Worm (Caenorhabditis elegans) whole organism, L4 larva: ENCODE measurements around the gene F22E12.3.

ENCODE experiments used
- F26F4.8 ChIP-seq: fragments of 200-800 bp; sonication (Bioruptor generic); conservative IDR thresholded peaks from 2 replicates; pipeline ENCODE4 v1.3.6; 2022; ENCODE audit warnings: missing genetic modification characterization, missing compliant biosample characterization
- F44E2.7 ChIP-seq: fragments of 200-800 bp; sonication (Bioruptor generic); IDR thresholded peaks from 2 replicates; pipeline ENCODE4 v2.1.2; 2022; ENCODE audit warnings: missing genetic modification characterization, missing compliant biosample characterization
- Y105C5A.15 ChIP-seq: fragments of 200-800 bp; sonication (Bioruptor generic); IDR thresholded peaks from 2 replicates; pipeline ENCODE4 v1.3.6; 2022; ENCODE audit warnings: missing genetic modification characterization, missing compliant biosample characterization
- ZK546.5 ChIP-seq, 2 experiments: sonication (generic microtip); optimal IDR thresholded peaks; 2 replicates each; lab custom pipeline; 2017; ENCODE audit warnings: missing biosample characterization in 2 of 2, missing genetic modification characterization in 2 of 2
- aly-2 ChIP-seq: sonication (generic microtip); optimal IDR thresholded peaks from 2 replicates; lab custom pipeline; 2018; ENCODE audit warnings: missing biosample characterization, missing genetic modification characterization
- ama-1 ChIP-seq: fragments of 150-350 bp; optimal IDR thresholded peaks from 2 replicates; lab custom pipeline; 2014; ENCODE audit warnings: inconsistent platforms, mixed read lengths
- attf-4 ChIP-seq: sonication (generic microtip); optimal IDR thresholded peaks from 3 replicates; lab custom pipeline; 2017; ENCODE audit warnings: missing biosample characterization, missing genetic modification characterization
- ctbp-1 ChIP-seq: fragments of 200-800 bp; sonication (Bioruptor generic); IDR thresholded peaks from 2 replicates; pipeline ENCODE4 v1.3.6; 2022; ENCODE audit warnings: missing genetic modification reagents, missing genetic modification characterization, missing compliant biosample characterization
- dmd-6 ChIP-seq: fragments of 200-800 bp; sonication (Bioruptor generic); IDR thresholded peaks from 2 replicates; pipeline ENCODE4 v1.3.6; 2022; ENCODE audit warnings: missing genetic modification reagents, missing genetic modification characterization, missing compliant biosample characterization
- dmd-8 ChIP-seq: fragments of 200-800 bp; sonication (Bioruptor generic); IDR thresholded peaks from 2 replicates; pipeline ENCODE4 v1.3.6; 2022; ENCODE audit warnings: missing genetic modification characterization, missing compliant biosample characterization
- egl-27 ChIP-seq: sonication (generic microtip); optimal IDR thresholded peaks from 3 replicates; lab custom pipeline; 2017; ENCODE audit warnings: missing biosample characterization, missing genetic modification reagents, missing genetic modification characterization
- egl-43 ChIP-seq: fragments of 200-800 bp; sonication (Bioruptor generic); IDR thresholded peaks from 2 replicates; pipeline ENCODE4 v1.3.6; 2022; ENCODE audit warnings: missing genetic modification reagents, missing genetic modification characterization, missing compliant biosample characterization
- fkh-10 ChIP-seq: fragments of 150-350 bp; optimal IDR thresholded peaks from 2 replicates; lab custom pipeline; 2014; ENCODE audit warnings: missing biosample characterization, missing genetic modification reagents, missing genetic modification characterization
- hlh-30 ChIP-seq: sonication (generic microtip); optimal IDR thresholded peaks from 2 replicates; lab custom pipeline; 2017; ENCODE audit warnings: antibody characterized with exemption, mild to moderate bottlenecking, missing genetic modification characterization, missing compliant biosample characterization; ENCODE audit not compliant: insufficient read depth
- hmg-1.1 ChIP-seq: fragments of 200-800 bp; sonication (Bioruptor generic); IDR thresholded peaks from 2 replicates; pipeline ENCODE4 v1.3.6; 2022; ENCODE audit warnings: missing genetic modification reagents, missing genetic modification characterization, missing compliant biosample characterization
- lim-7 ChIP-seq: fragments of 200-800 bp; sonication (Bioruptor generic); IDR thresholded peaks from 2 replicates; pipeline ENCODE4 v1.3.6; 2022; ENCODE audit warnings: missing genetic modification characterization, missing compliant biosample characterization
- lin-1 ChIP-seq: fragments of 200-800 bp; sonication (Bioruptor generic); IDR thresholded peaks from 2 replicates; pipeline ENCODE4 v1.3.6; 2022; ENCODE audit warnings: missing genetic modification reagents, missing genetic modification characterization, missing compliant biosample characterization
- lin-29 ChIP-seq: fragments of 200-800 bp; sonication (Bioruptor generic); IDR thresholded peaks from 2 replicates; pipeline ENCODE4 v1.3.6; 2022; ENCODE audit warnings: missing genetic modification reagents, missing genetic modification characterization, missing compliant biosample characterization
- lsy-2 ChIP-seq, 2 experiments: fragments of 150-350 bp in 1 of 2; sonication (generic microtip) in 1 of 2; optimal IDR thresholded peaks; 2 replicates each; lab custom pipeline; 2014 to 2017; ENCODE audit warnings: missing biosample characterization in 2 of 2, missing genetic modification characterization in 2 of 2
- madf-5 ChIP-seq, 2 experiments: fragments of 200-800 bp; sonication (Bioruptor generic); IDR thresholded peaks; 2 replicates each; pipeline ENCODE4 v1.3.6; 2022; ENCODE audit warnings: missing compliant biosample characterization in 2 of 2, missing genetic modification characterization in 2 of 2
- mes-2 ChIP-seq: sonication (generic microtip); optimal IDR thresholded peaks from 2 replicates; lab custom pipeline; 2016; ENCODE audit warnings: missing genotype, mild to moderate bottlenecking, missing genetic modification characterization, missing compliant biosample characterization; ENCODE audit not compliant: poor library complexity, severe bottlenecking
- mxl-2 ChIP-seq: fragments of 200-800 bp; sonication (Bioruptor generic); conservative IDR thresholded peaks from 2 replicates; pipeline ENCODE4 v1.3.6; 2022; ENCODE audit warnings: missing genetic modification reagents, missing genetic modification characterization, missing compliant biosample characterization
- nhr-10 ChIP-seq: fragments of 150-350 bp; optimal IDR thresholded peaks from 2 replicates; lab custom pipeline; 2014; ENCODE audit warnings: missing biosample characterization, missing genetic modification characterization
- nhr-237 ChIP-seq: sonication (generic microtip); optimal IDR thresholded peaks from 2 replicates; lab custom pipeline; 2017; ENCODE audit warnings: missing biosample characterization, missing genetic modification characterization
- nhr-25 ChIP-seq: sonication (generic microtip); optimal IDR thresholded peaks from 2 replicates; lab custom pipeline; 2017; ENCODE audit warnings: missing genetic modification characterization, mild to moderate bottlenecking, missing compliant biosample characterization, antibody characterized with exemption, moderate library complexity, borderline replicate concordance; ENCODE audit not compliant: insufficient read depth
- nhr-41 ChIP-seq: fragments of 200-800 bp; sonication (Bioruptor generic); IDR thresholded peaks from 2 replicates; pipeline ENCODE4 v1.3.6; 2022; ENCODE audit warnings: missing genetic modification reagents, missing genetic modification characterization, missing compliant biosample characterization
- nhr-42 ChIP-seq: fragments of 200-800 bp; sonication (Bioruptor generic); IDR thresholded peaks from 2 replicates; pipeline ENCODE4 v1.3.6; 2022; ENCODE audit warnings: missing genetic modification characterization, missing compliant biosample characterization
- nhr-6 ChIP-seq: fragments of 150-350 bp; optimal IDR thresholded peaks from 2 replicates; lab custom pipeline; 2014; ENCODE audit warnings: missing biosample characterization, missing genetic modification characterization
- nhr-77 ChIP-seq: fragments of 150-350 bp; optimal IDR thresholded peaks from 2 replicates; lab custom pipeline; 2014; ENCODE audit warnings: missing biosample characterization, missing genetic modification characterization
- rbr-2 ChIP-seq: sonication (generic microtip); optimal IDR thresholded peaks from 2 replicates; lab custom pipeline; 2016; ENCODE audit warnings: missing genotype, missing genetic modification characterization, missing compliant biosample characterization
- saeg-2 ChIP-seq: fragments of 200-800 bp; sonication (Bioruptor generic); IDR thresholded peaks from 2 replicates; pipeline ENCODE4 v1.3.6; 2022; ENCODE audit warnings: missing genetic modification reagents, missing genetic modification characterization, missing compliant biosample characterization
- sdz-12 ChIP-seq: fragments of 200-800 bp; sonication (Bioruptor generic); optimal IDR thresholded peaks from 2 replicates; lab custom pipeline; 2018; ENCODE audit warnings: mild to moderate bottlenecking, missing genetic modification characterization, missing compliant biosample characterization
- set-16 ChIP-seq: fragments of 200-800 bp; sonication (Bioruptor generic); IDR thresholded peaks from 2 replicates; pipeline ENCODE4 v1.3.6; 2022; ENCODE audit warnings: missing genetic modification reagents, missing genetic modification characterization, missing compliant biosample characterization
- skn-1 ChIP-seq: fragments of 150-350 bp; optimal IDR thresholded peaks from 2 replicates; lab custom pipeline; 2014; ENCODE audit warnings: missing biosample characterization, missing genetic modification characterization
- snpc-4 ChIP-seq: fragments of 150-350 bp; optimal IDR thresholded peaks from 2 replicates; lab custom pipeline; 2014; ENCODE audit warnings: missing biosample characterization, missing genetic modification characterization
- spr-1 ChIP-seq: sonication (generic microtip); optimal IDR thresholded peaks from 2 replicates; lab custom pipeline; 2016; ENCODE audit warnings: mild to moderate bottlenecking, missing genetic modification characterization, missing compliant biosample characterization
- tag-97 ChIP-seq: fragments of 200-800 bp; sonication (Bioruptor generic); IDR thresholded peaks from 2 replicates; pipeline ENCODE4 v1.3.6; 2022; ENCODE audit warnings: missing genetic modification characterization, missing compliant biosample characterization
- tra-1 ChIP-seq: fragments of 200-800 bp; sonication (Bioruptor generic); IDR thresholded peaks from 2 replicates; pipeline ENCODE4 v1.3.6; 2022; ENCODE audit warnings: missing genetic modification reagents, missing genetic modification characterization, missing compliant biosample characterization
- unc-130 ChIP-seq: sonication (generic microtip); optimal IDR thresholded peaks from 2 replicates; lab custom pipeline; 2016; ENCODE audit warnings: missing genetic modification reagents, missing genetic modification characterization, missing compliant biosample characterization
- zag-1 ChIP-seq: fragments of 150-350 bp; optimal IDR thresholded peaks from 2 replicates; lab custom pipeline; 2014; ENCODE audit warnings: missing biosample characterization, missing genetic modification characterization
- zfp-2 ChIP-seq: sonication (generic microtip); optimal IDR thresholded peaks from 2 replicates; lab custom pipeline; 2016; ENCODE audit warnings: mild to moderate bottlenecking, missing genetic modification characterization, missing compliant biosample characterization
- zip-11 ChIP-seq: fragments of 200-800 bp; sonication (Bioruptor generic); IDR thresholded peaks from 2 replicates; pipeline ENCODE4 v1.3.6; 2022; ENCODE audit warnings: missing genetic modification characterization, missing compliant biosample characterization
- ztf-11 ChIP-seq: fragments of 150-350 bp; optimal IDR thresholded peaks from 2 replicates; lab custom pipeline; 2014; ENCODE audit warnings: missing biosample characterization, missing genetic modification characterization

F22E12.3 gene

DNA sequence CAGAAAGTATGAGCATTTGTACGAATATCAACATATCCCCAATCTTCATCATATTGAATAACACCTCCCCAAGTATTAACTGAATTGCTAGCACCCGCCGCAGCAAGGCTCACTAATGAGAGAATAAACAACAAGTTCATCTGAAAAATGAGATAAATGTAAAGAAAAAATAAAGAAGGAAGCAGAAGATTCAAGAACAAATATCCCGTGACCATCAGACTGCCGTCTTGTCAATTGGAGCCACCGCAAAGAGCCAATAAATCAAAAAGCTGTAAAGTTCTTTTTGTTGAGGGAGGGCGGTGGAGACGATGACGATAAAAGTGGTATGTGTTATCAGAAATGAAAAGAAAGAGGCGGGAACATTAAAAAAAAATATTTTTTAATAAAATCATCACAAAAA lies 9.7 kb downstream of the F22E12.3 start, which contains the start of gene Y32F6A.5 (continued):
- TF ChIP-seq nhr-41 (GFP tag; lab: Robert Waterston, UW): no peak
- TF ChIP-seq egl-27 (tag; lab: Kevin White, UChicago): no peak
- TF ChIP-seq lsy-2 (tag; optimal IDR thresholded peaks at IDR 0.05; lab: Kevin White, UChicago): peak in 1 of 2 experiments; percentile 2
- no peak for TF ChIP-seq nhr-42 (GFP tag; lab: Robert Waterston, UW)

DNA sequence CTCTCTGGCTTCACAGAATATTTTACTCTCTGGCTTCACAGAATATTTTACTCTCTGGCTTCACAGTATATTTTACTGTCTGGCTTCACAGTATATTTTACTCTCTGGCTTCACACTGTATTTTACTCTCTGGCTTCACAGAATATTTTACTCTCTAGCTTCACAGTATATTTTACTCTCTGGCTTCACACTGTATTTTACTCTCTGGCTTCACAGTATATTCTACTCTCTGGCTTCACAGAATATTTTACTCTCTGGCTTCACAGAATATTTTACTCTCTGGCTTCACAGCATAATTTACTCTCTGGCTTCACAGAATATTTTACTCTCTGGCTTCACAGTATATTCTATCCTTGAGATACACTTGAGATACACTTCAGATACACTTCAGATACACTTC lies 12.8 kb downstream of the F22E12.3 start:
- TF ChIP-seq lin-1 (0 out of 2 replicates have a peak, but pooled peaks have one; percentile 16), mxl-2 (GFP tag; lab: Robert Waterston, UW) (0 out of 2 replicates have a peak, but pooled peaks have one; percentile 22), madf-5 (GFP tag; IDR thresholded peaks at IDR 0.05; lab: Robert Waterston, UW) (peak in 1 of 2 experiments; percentile 74; a peak in 1 of 4 replicates), ctbp-1 (0 out of 2 replicates have a peak, but pooled peaks have one; percentile 11), Y105C5A.15 (GFP tag; lab: Robert Waterston, UW) (peak; percentile 61; the same call in 1 of the 2 replicates), lim-7 (peak; percentile 62; the same call in 1 of the 2 replicates), F26F4.8 (GFP tag; lab: Robert Waterston, UW) (peak; percentile 89)

DNA sequence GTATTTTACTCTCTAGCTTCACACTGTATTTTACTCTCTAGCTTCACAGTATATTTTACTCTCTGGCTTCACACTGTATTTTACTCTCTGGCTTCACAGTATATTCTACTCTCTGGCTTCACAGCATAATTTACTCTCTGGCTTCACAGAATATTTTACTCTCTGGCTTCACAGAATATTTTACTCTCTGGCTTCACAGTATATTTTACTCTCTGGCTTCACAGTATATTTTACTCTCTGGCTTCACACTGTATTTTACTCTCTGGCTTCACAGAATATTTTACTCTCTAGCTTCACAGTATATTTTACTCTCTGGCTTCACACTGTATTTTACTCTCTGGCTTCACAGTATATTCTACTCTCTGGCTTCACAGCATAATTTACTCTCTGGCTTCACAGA lies 13.2 kb downstream of the F22E12.3 start:
- 0 out of 2 replicates have a peak, but pooled peaks have one; percentile 9 for TF ChIP-seq dmd-6 (GFP tag; lab: Robert Waterston, UW)
- TF ChIP-seq, all 104 proteins: peak for 1; not testable (repeated sequence) for 103

DNA sequence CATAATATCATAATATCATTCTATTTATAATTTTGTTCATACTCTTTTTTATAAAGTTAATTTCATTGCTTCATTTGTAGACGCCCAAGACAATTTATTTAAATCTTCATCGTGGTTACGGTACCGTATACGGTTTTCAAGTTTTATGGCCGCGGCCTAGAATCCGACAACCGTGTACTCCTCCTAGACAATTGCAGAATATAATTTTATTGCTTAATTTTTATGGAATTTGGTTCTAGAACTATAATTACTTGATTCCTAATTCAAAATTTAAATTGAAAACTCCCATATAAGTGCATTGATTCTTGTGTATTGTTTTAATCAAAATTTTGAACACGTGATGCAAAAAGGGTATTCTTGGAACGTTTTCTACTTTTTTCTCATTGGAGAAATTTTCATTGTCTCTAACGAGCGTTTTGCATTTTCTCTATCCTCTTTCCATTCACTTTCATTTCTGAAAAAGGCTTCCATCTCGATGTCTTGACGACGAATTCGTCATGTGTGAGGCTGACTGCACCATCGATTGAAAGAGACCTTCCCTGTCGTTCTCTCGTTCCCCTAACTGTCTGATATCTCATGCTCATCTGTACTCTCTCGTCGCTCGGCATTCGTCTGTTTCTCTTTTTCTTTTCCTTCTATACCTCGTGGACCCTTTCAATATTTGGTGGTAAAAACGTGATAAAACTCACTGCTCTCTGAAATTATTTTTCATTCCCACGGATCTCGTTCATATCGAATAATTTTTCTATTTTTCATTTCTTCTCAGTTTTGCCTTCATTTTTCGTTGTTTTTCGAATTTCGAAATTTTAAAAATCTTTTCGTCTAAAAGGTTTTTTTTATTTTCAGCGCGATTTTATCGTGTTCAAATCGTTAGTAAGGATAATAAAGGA lies 21.8 kb downstream of the F22E12.3 start, which contains the start of gene pap-1:
pap-1 (plus strand) TSS at position 840 of the 890 bp plus-strand sequence.
- TF ChIP-seq dmd-6 (GFP tag; lab: Robert Waterston, UW) (no peak), zfp-2 (tag; lab: Kevin White, UChicago) (no peak), set-16 (GFP tag; lab: Robert Waterston, UW) (no peak), mes-2 (tag; lab: Kevin White, UChicago) (peak; percentile 75), tra-1 (GFP tag; lab: Robert Waterston, UW) (no peak), attf-4 (no peak), nhr-10 (tag; lab: Kevin White, UChicago) (no peak), snpc-4 (no peak), egl-43 (no peak), zip-11 (GFP tag; lab: Robert Waterston, UW) (no peak), zag-1 (no peak), fkh-10 (no peak), saeg-2 (GFP tag; lab: Robert Waterston, UW) (no peak), skn-1 (tag; lab: Kevin White, UChicago) (no peak), rbr-2 (tag; lab: Kevin White, UChicago) (no peak), F44E2.7 (GFP tag; lab: Robert Waterston, UW) (no peak), mxl-2 (GFP tag; lab: Robert Waterston, UW) (no peak), nhr-25 (tag; lab: Kevin White, UChicago) (no peak), nhr-237 (no peak), hmg-1.1 (GFP tag; lab: Robert Waterston, UW) (no peak), nhr-6 (no peak), unc-130 (peak; percentile 6), spr-1 (tag; lab: Kevin White, UChicago) (no peak), ama-1 (lab: Kevin White, UChicago) (no peak), aly-2 (no peak), ZK546.5 (tag; optimal IDR thresholded peaks at IDR 0.05; lab: Kevin White, UChicago) (no peak), hlh-30 (tag; lab: Kevin White, UChicago) (peak; percentile 95), Y105C5A.15 (GFP tag; lab: Robert Waterston, UW) (no peak), tag-97 (GFP tag; lab: Robert Waterston, UW) (no peak), lin-29 (GFP tag; lab: Robert Waterston, UW) (no peak), nhr-42 (GFP tag; lab: Robert Waterston, UW) (no peak), dmd-8 (GFP tag; lab: Robert Waterston, UW) (no peak), nhr-77 (no peak), ctbp-1 (no peak), sdz-12 (no peak), ztf-11 (tag; lab: Kevin White, UChicago) (no peak)
